Worm (Caenorhabditis elegans) whole organism, L4 larva: ENCODE data around the gene unc-79.

Source experiments
- aly-2 ChIP-seq: sonication (generic microtip); optimal IDR thresholded peaks from 2 replicates; lab custom pipeline; 2018; ENCODE audit warnings: missing biosample characterization, missing genetic modification characterization
- cey-2 ChIP-seq: sonication (generic microtip); optimal IDR thresholded peaks from 3 replicates; lab custom pipeline; 2017; ENCODE audit warnings: missing genetic modification characterization, mild to moderate bottlenecking, missing compliant biosample characterization, antibody characterized with exemption, borderline replicate concordance; ENCODE audit not compliant: insufficient read depth
- daf-12 ChIP-seq: fragments of 150-350 bp; optimal IDR thresholded peaks from 2 replicates; lab custom pipeline; 2014; ENCODE audit warnings: missing biosample characterization, missing genetic modification reagents, missing genetic modification characterization
- nhr-10 ChIP-seq: fragments of 150-350 bp; optimal IDR thresholded peaks from 2 replicates; lab custom pipeline; 2014; ENCODE audit warnings: missing biosample characterization, missing genetic modification characterization
- nhr-237 ChIP-seq: sonication (generic microtip); optimal IDR thresholded peaks from 2 replicates; lab custom pipeline; 2017; ENCODE audit warnings: missing biosample characterization, missing genetic modification characterization
- nhr-28 ChIP-seq: fragments of 150-350 bp; optimal IDR thresholded peaks from 2 replicates; lab custom pipeline; 2014; ENCODE audit warnings: missing biosample characterization, missing genetic modification characterization
- pqm-1 ChIP-seq: sonication (generic microtip); optimal IDR thresholded peaks from 2 replicates; lab custom pipeline; 2017; ENCODE audit warnings: missing biosample characterization, missing genetic modification characterization
- zfp-3 ChIP-seq: fragments of 200-800 bp; sonication (Bioruptor generic); conservative IDR thresholded peaks from 2 replicates; pipeline ENCODE4 v1.3.6; 2022; ENCODE audit warnings: missing genetic modification reagents, missing genetic modification characterization, missing compliant biosample characterization

- no peak for TF ChIP-seq aly-2
- no peak for TF ChIP-seq nhr-28 (tag; lab: Kevin White, UChicago)
- TF ChIP-seq nhr-237 (tag; lab: Kevin White, UChicago), result no peak
- no peak for TF ChIP-seq nhr-10 (tag; lab: Kevin White, UChicago)
- no peak for TF ChIP-seq cey-2 (tag; lab: Kevin White, UChicago)
- TF ChIP-seq pqm-1 (tag; lab: Kevin White, UChicago), result no peak
- no peak for TF ChIP-seq daf-12 (tag; lab: Kevin White, UChicago)
- TF ChIP-seq zfp-3 (GFP tag; lab: Robert Waterston, UW), result no peak
These were observed 48.7 kb downstream of the unc-79 start, which contains the start of gene unc-103 for ce11 chrIII:4115085-4115484.
